Worm (Caenorhabditis elegans): Measurements from ENCODE around the gene E01B7.2.

DNA sequence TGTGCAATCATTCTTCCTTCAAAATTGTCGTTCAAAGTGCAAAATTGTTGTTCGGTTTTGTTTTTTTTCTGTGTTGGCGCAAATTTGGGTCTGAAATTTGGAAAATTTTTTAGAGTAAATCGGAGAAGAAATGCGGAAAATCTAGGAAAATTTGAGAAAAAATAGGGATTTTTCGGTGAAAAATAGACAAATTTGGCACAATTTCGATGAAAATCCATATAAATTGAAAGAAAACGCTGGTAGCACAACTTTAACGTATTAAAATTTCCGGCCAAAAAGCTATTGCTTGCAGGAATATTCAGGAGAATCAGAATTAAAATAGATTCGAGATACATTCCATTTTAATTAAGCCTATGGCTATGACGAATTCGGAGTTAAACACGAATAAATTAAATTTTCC lies 27.5 kb downstream of the E01B7.2 start, which contains the start of gene dpy-21:
- TF ChIP-seq him-1 (tag; optimal IDR thresholded peaks at IDR 0.05) (no peak), W03F9.2 (tag; optimal IDR thresholded peaks at IDR 0.05) (no peak)

Data from whole organism, L4/young adult.